Worm (Caenorhabditis elegans): ENCODE results near the gene fbxa-169.

- TF ChIP-seq skn-1 (tag; optimal IDR thresholded peaks at IDR 0.05) (no peak), ama-1 (optimal IDR thresholded peaks at IDR 0.05) (no peak), snpc-4 (tag; optimal IDR thresholded peaks at IDR 0.05) (no peak), nhr-77 (tag; optimal IDR thresholded peaks at IDR 0.05) (no peak), daf-12 (tag; optimal IDR thresholded peaks at IDR 0.05) (no peak), ztf-11 (tag; optimal IDR thresholded peaks at IDR 0.05) (no peak), ztf-4 (tag; optimal IDR thresholded peaks at IDR 0.05) (no peak), nhr-25 (tag; optimal IDR thresholded peaks at IDR 0.05) (no peak), ceh-82 (tag; optimal IDR thresholded peaks at IDR 0.05) (no peak), jun-1 (tag; optimal IDR thresholded peaks at IDR 0.05) (peak; percentile 69), ceh-28 (tag; optimal IDR thresholded peaks at IDR 0.05) (no peak), aly-2 (tag; optimal IDR thresholded peaks at IDR 0.05) (no peak), elt-1 (tag; optimal IDR thresholded peaks at IDR 0.05) (no peak)
Measured at ce11 chrII:13664416-13664815, 16.1 kb downstream of the fbxa-169 start.

All from whole organism, L3 larva.